Fruit fly (Drosophila melanogaster): ENCODE data around the gene CG2767.
A peak's percentile ranks its signal among the peaks of the same experiment; 100 is the strongest.

CG2767 gene

DNA sequence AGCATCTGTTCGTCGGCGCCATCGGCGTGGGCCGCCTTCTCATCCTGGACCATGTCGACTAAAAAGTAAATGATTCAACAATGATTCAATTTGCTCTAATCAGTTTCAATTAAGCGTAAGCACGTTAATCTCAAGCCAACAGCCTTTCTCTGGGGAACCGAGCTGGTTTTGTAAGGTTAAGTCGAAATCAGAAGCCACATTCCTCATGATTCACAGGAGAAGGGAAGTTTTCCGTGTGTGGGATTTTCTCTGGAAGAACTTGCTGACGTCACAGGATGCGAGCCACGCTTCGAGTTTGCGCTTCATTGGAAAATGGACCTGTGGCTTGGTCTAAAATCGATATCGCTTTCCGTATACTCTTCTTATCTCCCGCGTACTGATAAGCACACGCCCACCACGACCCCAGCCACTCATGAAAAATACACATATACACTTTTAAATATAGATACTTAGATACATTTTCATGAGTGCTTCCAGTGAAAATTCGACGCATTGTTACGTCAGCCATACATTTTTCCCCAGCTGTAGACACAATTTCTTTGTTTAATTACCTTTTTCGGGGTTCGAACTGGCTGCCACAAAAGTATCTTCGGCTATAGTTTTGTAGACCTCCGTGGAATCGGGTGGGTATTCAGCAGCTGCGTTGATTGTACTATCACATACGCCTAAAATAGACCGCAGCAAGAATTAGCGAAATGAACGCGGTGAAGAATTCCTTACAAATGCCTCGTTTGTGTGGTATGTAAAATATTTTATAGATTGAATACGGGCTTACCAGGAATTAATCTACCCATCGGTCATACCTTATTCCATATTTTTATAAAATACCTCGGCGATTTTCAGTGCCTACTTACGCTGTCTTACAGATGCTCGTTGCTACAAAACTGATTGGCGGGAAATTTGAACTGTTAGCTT is 30.6 kb downstream of the CG2767 start:
- peak; percentile 8 for TF ChIP-seq CG34367 (tag; optimal IDR thresholded peaks at IDR 0.05)
- peak; percentile 16 for TF ChIP-seq CG8159 (tag; optimal IDR thresholded peaks at IDR 0.05)
- TF ChIP-seq CG17806 (tag; optimal IDR thresholded peaks at IDR 0.05) = no peak
- TF ChIP-seq CG4496 (GFP tag; IDR thresholded peaks at IDR 0.05) = 0 out of 3 replicates have a peak, but pooled peaks have one; percentile 31
- no peak for TF ChIP-seq EcR (GFP tag; optimal IDR thresholded peaks at IDR 0.05)
- TF ChIP-seq CG10348 (GFP tag; IDR thresholded peaks at IDR 0.05) = no peak

dm6 chr3R:7973906-7974305 is 34.0 kb downstream of the CG2767 start:
- TF ChIP-seq Ets98B (GFP tag; IDR thresholded peaks at IDR 0.05) = peak; percentile 57
- TF ChIP-seq CG4496 (GFP tag; IDR thresholded peaks at IDR 0.05) = peak; percentile 73; the same call in 2 of the 3 replicates
- TF ChIP-seq CG32121 (GFP tag; IDR thresholded peaks at IDR 0.05) = peak; percentile 62; the same call in 1 of the 2 replicates

- TF ChIP-seq Pif1A (GFP tag; optimal IDR thresholded peaks at IDR 0.05) (no peak), CG4496 (GFP tag; IDR thresholded peaks at IDR 0.05) (0 out of 3 replicates have a peak, but pooled peaks have one; percentile 29)
These were observed 34.9 kb downstream of the CG2767 start for dm6 chr3R:7973049-7973448.

- no peak for TF ChIP-seq CG9948 (tag; optimal IDR thresholded peaks at IDR 0.05)
- TF ChIP-seq CG8159 (tag; optimal IDR thresholded peaks at IDR 0.05) = no peak
- TF ChIP-seq CG14655 (GFP tag; optimal IDR thresholded peaks at IDR 0.05) = no peak
- TF ChIP-seq CG13204 (GFP tag; optimal IDR thresholded peaks at IDR 0.05) = no peak
- TF ChIP-seq D1 (tag; optimal IDR thresholded peaks at IDR 0.05) = no peak
- TF ChIP-seq CG12605 (GFP tag; IDR thresholded peaks at IDR 0.05) = no peak
- no peak for TF ChIP-seq CG34367 (tag; optimal IDR thresholded peaks at IDR 0.05)
- no peak for TF ChIP-seq gl (tag; optimal IDR thresholded peaks at IDR 0.05)
- no peak for TF ChIP-seq CG17806 (tag; optimal IDR thresholded peaks at IDR 0.05)
These were observed 35.7 kb downstream of the CG2767 start for dm6 chr3R:7972179-7972578.

- TF ChIP-seq D1 (tag; optimal IDR thresholded peaks at IDR 0.05) (no peak), CG34367 (tag; optimal IDR thresholded peaks at IDR 0.05) (no peak), EcR (GFP tag; optimal IDR thresholded peaks at IDR 0.05) (no peak), Pif1A (GFP tag; optimal IDR thresholded peaks at IDR 0.05) (no peak), CG32121 (GFP tag; IDR thresholded peaks at IDR 0.05) (no peak), Ets98B (GFP tag; IDR thresholded peaks at IDR 0.05) (no peak), fd96Ca (GFP tag; IDR thresholded peaks at IDR 0.05) (no peak), CG8301 (tag; optimal IDR thresholded peaks at IDR 0.05) (no peak), rn (GFP tag; IDR thresholded peaks at IDR 0.05) (no peak), Pif1B (GFP tag; optimal IDR thresholded peaks at IDR 0.05) (no peak), gl (tag; optimal IDR thresholded peaks at IDR 0.05) (no peak), CG4496 (GFP tag; IDR thresholded peaks at IDR 0.05) (no peak), CG12605 (GFP tag; IDR thresholded peaks at IDR 0.05) (no peak), CG14655 (GFP tag; optimal IDR thresholded peaks at IDR 0.05) (no peak), Snoo (tag; optimal IDR thresholded peaks at IDR 0.05) (no peak), CG10348 (GFP tag; IDR thresholded peaks at IDR 0.05) (no peak), CG9948 (tag; optimal IDR thresholded peaks at IDR 0.05) (no peak), CG13204 (GFP tag; optimal IDR thresholded peaks at IDR 0.05) (no peak), CG17806 (tag; optimal IDR thresholded peaks at IDR 0.05) (no peak)
These were observed 37.3 kb downstream of the CG2767 start for dm6 chr3R:7970640-7971039.

dm6 chr3R:7969702-7970175 is 38.2 kb downstream of the CG2767 start:
- peak; percentile 27 for TF ChIP-seq Snoo (tag; optimal IDR thresholded peaks at IDR 0.05)
- peak; percentile 47 for TF ChIP-seq D1 (tag; optimal IDR thresholded peaks at IDR 0.05)
- TF ChIP-seq CG10348 (GFP tag; IDR thresholded peaks at IDR 0.05) = 0 out of 2 replicates have a peak, but pooled peaks have one; percentile 21
- peak; percentile 90 for TF ChIP-seq CG8159 (tag; optimal IDR thresholded peaks at IDR 0.05)
- peak; percentile 78 for TF ChIP-seq Ets98B (GFP tag; IDR thresholded peaks at IDR 0.05)
- TF ChIP-seq fd96Ca (GFP tag; IDR thresholded peaks at IDR 0.05) = no peak
- peak; percentile 63 for TF ChIP-seq CG12605 (GFP tag; IDR thresholded peaks at IDR 0.05)
- TF ChIP-seq CG9948 (tag; optimal IDR thresholded peaks at IDR 0.05) = peak; percentile 86
- peak; percentile 62 for TF ChIP-seq CG34367 (tag; optimal IDR thresholded peaks at IDR 0.05)
- TF ChIP-seq CG13204 (GFP tag; optimal IDR thresholded peaks at IDR 0.05) = peak; percentile 4
- TF ChIP-seq CG32121 (GFP tag; IDR thresholded peaks at IDR 0.05) = peak; percentile 65
- TF ChIP-seq CG4496 (GFP tag; IDR thresholded peaks at IDR 0.05) = peak; percentile 83
- no peak for TF ChIP-seq EcR (GFP tag; optimal IDR thresholded peaks at IDR 0.05)
- TF ChIP-seq gl (tag; optimal IDR thresholded peaks at IDR 0.05) = peak; percentile 15
- peak; percentile 93 for TF ChIP-seq CG14655 (GFP tag; optimal IDR thresholded peaks at IDR 0.05)
- peak; percentile 80 for TF ChIP-seq Pif1A (GFP tag; optimal IDR thresholded peaks at IDR 0.05)
- 0 out of 2 replicates have a peak, but pooled peaks have one; percentile 9 for TF ChIP-seq rn (GFP tag; IDR thresholded peaks at IDR 0.05)
- peak; percentile 76 for TF ChIP-seq CG15710 (tag; optimal IDR thresholded peaks at IDR 0.05)
- TF ChIP-seq CG8301 (tag; optimal IDR thresholded peaks at IDR 0.05) = peak; percentile 91
- peak; percentile 89 for TF ChIP-seq CG17806 (tag; optimal IDR thresholded peaks at IDR 0.05)
- TF ChIP-seq Pif1B (GFP tag; optimal IDR thresholded peaks at IDR 0.05) = peak; percentile 71
